Fruit fly (Drosophila melanogaster) whole organism, wandering third instar larva: ENCODE results near the gene ATPsyngamma.

Source experiments
- CG32264 ChIP-seq: fragments of 200-800 bp; sonication (Bioruptor generic); optimal IDR thresholded peaks from 2 replicates; lab custom pipeline; 2016; ENCODE audit warnings: missing biosample characterization, missing genetic modification characterization
- CG9705 ChIP-seq: fragments of 200-800 bp; sonication (Bioruptor generic); optimal IDR thresholded peaks from 2 replicates; lab custom pipeline; 2018; ENCODE audit warnings: missing biosample characterization, mild to moderate bottlenecking, missing genetic modification characterization
- CrebA ChIP-seq: fragments of 200-800 bp; sonication (Bioruptor generic); optimal IDR thresholded peaks from 2 replicates; lab custom pipeline; 2016; ENCODE audit warnings: missing biosample characterization, mild to moderate bottlenecking, missing genetic modification characterization, borderline replicate concordance
- Dfd ChIP-seq: fragments of >200 bp; optimal IDR thresholded peaks from 2 replicates; lab custom pipeline; 2017; ENCODE audit warnings: missing biosample characterization, missing genetic modification characterization
- Dif ChIP-seq: fragments of 200-275, 200-300 bp; sonication (Bioruptor generic); optimal IDR thresholded peaks from 2 replicates; lab custom pipeline; 2018; ENCODE audit warnings: missing biosample characterization, missing genetic modification characterization; ENCODE audit not compliant: partially characterized antibody
- GATAd ChIP-seq: sonication (Bioruptor generic); optimal IDR thresholded peaks from 2 replicates; lab custom pipeline; 2016; ENCODE audit warnings: missing biosample characterization, missing genetic modification characterization
- HLH106 ChIP-seq: fragments of 200-800 bp; optimal IDR thresholded peaks from 3 replicates; lab custom pipeline; 2019; ENCODE audit warnings: missing biosample characterization, mild to moderate bottlenecking, missing genetic modification characterization, moderate library complexity
- Hnf4 ChIP-seq: fragments of 200-800 bp; sonication (Bioruptor generic); optimal IDR thresholded peaks from 2 replicates; lab custom pipeline; 2016; ENCODE audit warnings: missing biosample characterization, mild to moderate bottlenecking, missing genetic modification characterization
- Hr78 ChIP-seq: fragments of >200 bp; optimal IDR thresholded peaks from 2 replicates; lab custom pipeline; 2017; ENCODE audit warnings: missing biosample characterization, missing genetic modification characterization
- Hr83 ChIP-seq: fragments of 200-300 bp; sonication (Bioruptor generic); optimal IDR thresholded peaks from 2 replicates; lab custom pipeline; 2016; ENCODE audit warnings: missing biosample characterization, mild to moderate bottlenecking, missing genetic modification characterization, moderate library complexity; ENCODE audit not compliant: poor library complexity, severe bottlenecking
- Mio ChIP-seq: sonication (Bioruptor generic); optimal IDR thresholded peaks from 2 replicates; lab custom pipeline; 2016; ENCODE audit warnings: missing biosample characterization, missing genetic modification characterization
- Myc ChIP-seq: fragments of >200 bp; optimal IDR thresholded peaks from 2 replicates; lab custom pipeline; 2017
- N ChIP-seq: fragments of >200 bp; optimal IDR thresholded peaks from 2 replicates; lab custom pipeline; 2018; ENCODE audit warnings: missing biosample characterization, missing external identifiers, missing genetic modification characterization
- OdsH ChIP-seq: fragments of 200-800 bp; sonication (Bioruptor generic); optimal IDR thresholded peaks from 2 replicates; lab custom pipeline; 2016; ENCODE audit warnings: missing biosample characterization, mild to moderate bottlenecking, missing genetic modification characterization
- Rel ChIP-seq, 2 experiments: fragments of 200-800 bp; sonication (Bioruptor generic) in 1 of 2; optimal IDR thresholded peaks; 2 replicates in 1 of 2; 3 replicates in 1 of 2; lab custom pipeline; 2016 to 2019; ENCODE audit warnings: mild to moderate bottlenecking in 2 of 2, missing biosample characterization in 2 of 2, missing genetic modification characterization in 2 of 2, moderate library complexity in 1 of 2
- Sp1 ChIP-seq: fragments of 200-800 bp; sonication (Bioruptor generic); optimal IDR thresholded peaks from 3 replicates; lab custom pipeline; 2019; ENCODE audit warnings: missing biosample characterization, mild to moderate bottlenecking, missing genetic modification characterization, moderate library complexity
- Vsx2 ChIP-seq: fragments of 200-300, 225-300 bp; sonication (Bioruptor generic); optimal IDR thresholded peaks from 2 replicates; lab custom pipeline; 2018; ENCODE audit warnings: missing biosample characterization, missing genetic modification characterization; ENCODE audit not compliant: partially characterized antibody
- brk ChIP-seq: fragments of 200-800 bp; sonication (Bioruptor generic); optimal IDR thresholded peaks from 2 replicates; lab custom pipeline; 2016; ENCODE audit warnings: missing biosample characterization, mild to moderate bottlenecking, missing genetic modification characterization
- dmrt93B ChIP-seq: fragments of 200-800 bp; sonication (Bioruptor generic); optimal IDR thresholded peaks from 2 replicates; lab custom pipeline; 2018; ENCODE audit warnings: missing biosample characterization, mild to moderate bottlenecking, missing genetic modification characterization
- dsf ChIP-seq: sonication (Bioruptor generic); optimal IDR thresholded peaks from 2 replicates; lab custom pipeline; 2016; ENCODE audit warnings: missing biosample characterization, missing genetic modification characterization, borderline replicate concordance
- ey ChIP-seq: fragments of 200-800 bp; sonication (Bioruptor generic); optimal IDR thresholded peaks from 2 replicates; lab custom pipeline; 2016; ENCODE audit warnings: missing biosample characterization, missing genetic modification characterization
- foxo ChIP-seq, 2 experiments: fragments of 200-800 bp; sonication (Bioruptor generic); optimal IDR thresholded peaks; 2 replicates in 1 of 2; 3 replicates in 1 of 2; lab custom pipeline; 2016 to 2017; ENCODE audit warnings: missing biosample characterization in 2 of 2, missing genetic modification characterization in 2 of 2
- fru ChIP-seq: fragments of 200-800 bp; sonication (Bioruptor generic); optimal IDR thresholded peaks from 3 replicates; lab custom pipeline; 2016; ENCODE audit warnings: missing biosample characterization, mild to moderate bottlenecking, missing genetic modification characterization
- h ChIP-seq: fragments of 200-800 bp; sonication (Bioruptor generic); optimal IDR thresholded peaks from 3 replicates; lab custom pipeline; 2016; ENCODE audit warnings: missing biosample characterization, mild to moderate bottlenecking, missing genetic modification characterization
- jim ChIP-seq: fragments of 175-275, 200-325 bp; sonication (Bioruptor generic); optimal IDR thresholded peaks from 2 replicates; lab custom pipeline; 2016; ENCODE audit warnings: missing biosample characterization, mild to moderate bottlenecking, missing genetic modification characterization
- lola ChIP-seq: fragments of >200 bp; optimal IDR thresholded peaks from 2 replicates; lab custom pipeline; 2017; ENCODE audit warnings: missing biosample characterization, missing genetic modification characterization
- psq ChIP-seq: fragments of 200-800 bp; sonication (Bioruptor generic); optimal IDR thresholded peaks from 3 replicates; lab custom pipeline; 2017; ENCODE audit warnings: missing biosample characterization, mild to moderate bottlenecking, missing genetic modification characterization, moderate library complexity
- rgr ChIP-seq: fragments of 200-800 bp; sonication (Bioruptor generic); optimal IDR thresholded peaks from 3 replicates; lab custom pipeline; 2016; ENCODE audit warnings: missing biosample characterization, mild to moderate bottlenecking, missing genetic modification characterization
- sage ChIP-seq: fragments of 200-800 bp; sonication (Bioruptor generic); optimal IDR thresholded peaks from 2 replicates; lab custom pipeline; 2016; ENCODE audit warnings: missing biosample characterization, mild to moderate bottlenecking, missing genetic modification characterization
- sv ChIP-seq: fragments of 200-800 bp; sonication (Bioruptor generic); optimal IDR thresholded peaks from 3 replicates; lab custom pipeline; 2016; ENCODE audit warnings: missing biosample characterization, missing genetic modification characterization
- tai ChIP-seq: sonication (Bioruptor generic); optimal IDR thresholded peaks from 2 replicates; lab custom pipeline; 2016; ENCODE audit warnings: missing biosample characterization, missing genetic modification characterization
- usp ChIP-seq: fragments of >200 bp; optimal IDR thresholded peaks from 2 replicates; lab custom pipeline; 2017; ENCODE audit warnings: missing biosample characterization, missing genetic modification characterization
- woc ChIP-seq: sonication (Bioruptor generic); optimal IDR thresholded peaks from 2 replicates; lab custom pipeline; 2016; ENCODE audit warnings: missing biosample characterization, mild to moderate bottlenecking, missing genetic modification characterization

Gene ATPsyngamma

DNA sequence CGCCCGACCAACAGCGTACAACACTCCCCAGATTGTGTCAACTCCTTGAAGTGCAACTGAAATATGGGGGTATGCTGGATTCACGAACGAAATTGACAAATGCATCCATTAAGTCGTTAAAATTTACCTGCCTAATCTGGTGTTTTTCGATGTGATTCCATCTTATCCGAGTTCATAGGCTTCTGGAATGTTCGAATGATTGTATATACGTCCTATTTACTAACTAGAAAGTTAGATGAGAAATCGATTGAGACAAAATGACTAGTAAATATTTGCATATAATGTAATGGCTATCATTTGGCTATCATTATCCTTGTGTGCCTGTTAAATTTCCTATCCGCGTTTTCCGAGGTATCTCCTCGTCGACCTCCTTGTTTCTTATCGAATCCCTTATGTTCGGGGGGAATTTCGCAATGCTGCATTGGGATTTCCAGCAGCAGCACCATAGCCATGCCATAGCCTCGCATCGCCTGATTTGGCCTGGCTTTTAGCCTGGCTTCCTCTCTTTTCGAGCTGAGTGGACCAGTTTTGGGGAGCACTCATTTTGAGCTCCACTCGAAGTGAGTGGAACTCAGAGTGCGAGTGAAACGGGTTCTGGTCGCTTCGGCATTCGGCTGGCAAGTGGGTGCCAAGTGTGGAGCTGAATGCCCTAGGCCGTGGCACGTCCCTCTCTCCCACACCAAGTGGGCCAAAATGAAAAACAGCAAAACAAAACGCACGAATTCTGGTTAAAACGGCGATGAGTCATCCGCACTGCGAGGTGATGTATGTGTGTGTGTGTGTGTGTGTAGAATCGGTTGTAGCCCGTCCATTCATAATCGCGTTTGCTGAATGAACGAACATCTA lies 29.4 kb upstream of the ATPsyngamma start (continued):
- TF ChIP-seq usp (GFP tag; lab: Kevin White, UChicago) (no peak), psq (GFP tag; lab: Kevin White, UChicago) (peak; percentile 34), Vsx2 (GFP tag; lab: Kevin White, UChicago) (no peak), Hr83 (GFP tag; lab: Kevin White, UChicago) (no peak), Hr78 (GFP tag; lab: Kevin White, UChicago) (no peak), GATAd (GFP tag; lab: Kevin White, UChicago) (no peak), CG9705 (GFP tag; lab: Kevin White, UChicago) (no peak)

DNA sequence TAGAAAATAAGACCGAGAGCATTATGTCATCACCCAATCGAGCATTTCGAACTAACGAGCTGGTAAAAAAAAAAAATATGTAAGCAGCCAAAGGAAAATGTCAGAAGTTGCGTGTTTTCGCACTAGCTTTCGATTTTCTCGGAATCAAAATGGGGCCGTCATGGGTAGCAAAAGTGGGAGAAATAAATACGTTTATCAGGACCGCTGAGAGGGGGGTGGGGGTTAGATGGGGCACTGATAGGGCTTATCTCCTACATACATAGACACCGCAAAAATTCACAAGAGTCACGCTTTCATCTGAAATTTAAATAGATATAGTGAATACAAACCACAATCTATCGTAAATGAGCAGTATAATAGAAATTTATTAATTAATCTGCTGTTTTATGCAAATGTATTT lies 28.2 kb upstream of the ATPsyngamma start:
- TF ChIP-seq foxo (GFP tag; optimal IDR thresholded peaks at IDR 0.05; lab: Kevin White, UChicago) (no peak), N (no peak), HLH106 (tag; lab: Kevin White, UChicago) (no peak), Mio (GFP tag; lab: Kevin White, UChicago) (no peak), Dfd (GFP tag; lab: Kevin White, UChicago) (no peak), Hr78 (GFP tag; lab: Kevin White, UChicago) (no peak), usp (GFP tag; lab: Kevin White, UChicago) (no peak), GATAd (GFP tag; lab: Kevin White, UChicago) (no peak), Myc (lab: Kevin White, UChicago) (no peak), h (GFP tag; lab: Kevin White, UChicago) (no peak), CrebA (GFP tag; lab: Kevin White, UChicago) (no peak)

- TF ChIP-seq Hnf4 (GFP tag; lab: Kevin White, UChicago), result no peak
- TF ChIP-seq Rel (GFP tag; optimal IDR thresholded peaks at IDR 0.05; lab: Kevin White, UChicago), result no peak
- TF ChIP-seq Rel (tag; optimal IDR thresholded peaks at IDR 0.05; lab: Kevin White, UChicago), result peak; percentile 98
- TF ChIP-seq rgr, result no peak
- no peak for TF ChIP-seq OdsH
- no peak for TF ChIP-seq sage (GFP tag; lab: Kevin White, UChicago)
- TF ChIP-seq jim (GFP tag; lab: Kevin White, UChicago), result no peak
- no peak for TF ChIP-seq tai (GFP tag; lab: Kevin White, UChicago)
- no peak for TF ChIP-seq sv (GFP tag; lab: Kevin White, UChicago)
- TF ChIP-seq brk (GFP tag; lab: Kevin White, UChicago), result no peak
- peak in 1 of 2 experiments; percentile 9 for TF ChIP-seq foxo (GFP tag; optimal IDR thresholded peaks at IDR 0.05; lab: Kevin White, UChicago)
- TF ChIP-seq Dfd (GFP tag; lab: Kevin White, UChicago), result no peak
- no peak for TF ChIP-seq Sp1 (GFP tag; lab: Kevin White, UChicago)
- TF ChIP-seq dsf (GFP tag; lab: Kevin White, UChicago), result no peak
- no peak for TF ChIP-seq fru (GFP tag; lab: Kevin White, UChicago)
- peak; percentile 63 for TF ChIP-seq h (GFP tag; lab: Kevin White, UChicago)
- TF ChIP-seq Myc (lab: Kevin White, UChicago), result no peak
- no peak for TF ChIP-seq woc (GFP tag; lab: Kevin White, UChicago)
- no peak for TF ChIP-seq Hr78 (GFP tag; lab: Kevin White, UChicago)
- TF ChIP-seq dmrt93B (GFP tag; lab: Kevin White, UChicago), result no peak
- no peak for TF ChIP-seq ey
- TF ChIP-seq lola, result no peak
- TF ChIP-seq CG32264, result no peak
- no peak for TF ChIP-seq Dif (GFP tag; lab: Kevin White, UChicago)
Measured at dm6 chr3R:29775755-29776686, 27.1 kb upstream of the ATPsyngamma start.
